Worm (Caenorhabditis elegans) whole organism, L4/young adult: ENCODE data around the gene Y46C8AM.1.
"Not testable (repeated sequence)": the region's sequence is repeated elsewhere in the genome, so short reads cannot be mapped to it uniquely, and the experiment has no call there.

Source experiments
- W03F9.2 ChIP-seq: fragments of 150-350 bp; optimal IDR thresholded peaks from 2 replicates; lab custom pipeline; 2014; ENCODE audit warnings: missing biosample characterization, missing genetic modification characterization
- dao-5 ChIP-seq: sonication (generic microtip); optimal IDR thresholded peaks from 2 replicates; lab custom pipeline; 2016; ENCODE audit warnings: missing genotype, missing genetic modification characterization, moderate library complexity, missing compliant biosample characterization
- him-1 ChIP-seq: sonication (generic microtip); optimal IDR thresholded peaks from 2 replicates; lab custom pipeline; 2016; ENCODE audit warnings: missing genotype, missing genetic modification reagents, missing genetic modification characterization, missing compliant biosample characterization

The Y46C8AM.1 gene

ce11 chrIV:3962584-3962983 lies at the start of gene Y46C8AM.1:
TSS of gene Y46C8AM.1 (plus strand) at chrIV:3962884.
- no peak for TF ChIP-seq dao-5 (tag; lab: Kevin White, UChicago)
- no peak for TF ChIP-seq him-1 (tag; lab: Kevin White, UChicago)

- no peak for TF ChIP-seq dao-5 (tag; lab: Kevin White, UChicago)
- TF ChIP-seq him-1 (tag; lab: Kevin White, UChicago): no peak
- TF ChIP-seq W03F9.2: no peak
Measured at ce11 chrIV:3914462-3914861, 48.2 kb upstream of the Y46C8AM.1 start, which contains the start of gene F56D6.19. TSS of gene F56D6.19 (plus strand) at chrIV:3914762.

ce11 chrIV:3915296-3915695 lies 47.4 kb upstream of the Y46C8AM.1 start, which contains the start of gene srz-20:
TSS of gene srz-20 (plus strand) at chrIV:3915596.
- no peak for TF ChIP-seq dao-5 (tag; lab: Kevin White, UChicago)

- TF ChIP-seq him-1 (tag; lab: Kevin White, UChicago) (no peak), W03F9.2 (no peak), dao-5 (tag; lab: Kevin White, UChicago) (no peak)
Measured at ce11 chrIV:3917405-3917804, 45.3 kb upstream of the Y46C8AM.1 start, which contains the start of gene F56D6.14. TSS of gene F56D6.14 (plus strand) at chrIV:3917705.

- TF ChIP-seq W03F9.2 (no peak), him-1 (tag; lab: Kevin White, UChicago) (no peak), dao-5 (tag; lab: Kevin White, UChicago) (no peak)
Measured at ce11 chrIV:3918160-3918559, 44.5 kb upstream of the Y46C8AM.1 start, which contains the start of gene F56D6.23. TSS of gene F56D6.23 (plus strand) at chrIV:3918460.

- TF ChIP-seq him-1 (tag; lab: Kevin White, UChicago) (no peak), W03F9.2 (no peak), dao-5 (tag; lab: Kevin White, UChicago) (no peak)
Measured at ce11 chrIV:3919506-3919905, 43.2 kb upstream of the Y46C8AM.1 start, which contains the start of gene srz-19. TSS of gene srz-19 (plus strand) at chrIV:3919806.

- TF ChIP-seq him-1 (tag; lab: Kevin White, UChicago) (no peak), W03F9.2 (no peak), dao-5 (tag; lab: Kevin White, UChicago) (no peak)
Measured at ce11 chrIV:3921898-3922297, 40.8 kb upstream of the Y46C8AM.1 start, which contains the start of gene clec-67. TSS of gene clec-67 (plus strand) at chrIV:3922165.

ce11 chrIV:3926117-3926516 lies 36.6 kb upstream of the Y46C8AM.1 start, which contains the start of gene clec-68:
TSS of gene clec-68 (plus strand) at chrIV:3926417.
- no peak for TF ChIP-seq him-1 (tag; lab: Kevin White, UChicago)
- TF ChIP-seq dao-5 (tag; lab: Kevin White, UChicago): no peak

- TF ChIP-seq him-1 (tag; lab: Kevin White, UChicago); dao-5 (tag; lab: Kevin White, UChicago); W03F9.2: not testable (repeated sequence)
Measured at ce11 chrIV:3932408-3932807, 30.3 kb upstream of the Y46C8AM.1 start, which contains the start of gene clec-70. TSS of gene clec-70 (plus strand) at chrIV:3932708.

- TF ChIP-seq dao-5 (tag; lab: Kevin White, UChicago) (no peak), W03F9.2 (no peak), him-1 (tag; lab: Kevin White, UChicago) (no peak)
Measured at ce11 chrIV:3937097-3937496, 25.6 kb upstream of the Y46C8AM.1 start, which contains the start of gene clec-71. TSS of gene clec-71 (plus strand) at chrIV:3937458.

ce11 chrIV:3941658-3942328 lies 20.9 kb upstream of the Y46C8AM.1 start, which contains the start of gene clec-174:
TSS of gene clec-174 (minus strand) at chrIV:3941708.
- TF ChIP-seq dao-5 (tag; lab: Kevin White, UChicago): no peak

- TF ChIP-seq him-1 (tag; lab: Kevin White, UChicago) (no peak), dao-5 (tag; lab: Kevin White, UChicago) (no peak), W03F9.2 (no peak)
Measured at ce11 chrIV:3943003-3943402, 19.7 kb upstream of the Y46C8AM.1 start, which contains the start of gene Y46C8AL.11. TSS of gene Y46C8AL.11 (plus strand) at chrIV:3943303.

- TF ChIP-seq him-1 (tag; lab: Kevin White, UChicago) (no peak), W03F9.2 (no peak), dao-5 (tag; lab: Kevin White, UChicago) (no peak)
Measured at ce11 chrIV:3944459-3944858, 18.2 kb upstream of the Y46C8AM.1 start, which contains the start of gene clec-72. TSS of gene clec-72 (plus strand) at chrIV:3944816.

ce11 chrIV:3956095-3956494 lies 6.6 kb upstream of the Y46C8AM.1 start, which contains the start of gene clec-73:
TSS of gene clec-73 (minus strand) at chrIV:3956195.
- TF ChIP-seq dao-5 (tag; lab: Kevin White, UChicago) (no peak), W03F9.2 (no peak), him-1 (tag; lab: Kevin White, UChicago) (no peak)
